Worm (Caenorhabditis elegans): ENCODE measurements around the gene C18B2.2.

ce11 chrX:3633654-3634053, 10.4 kb downstream of the C18B2.2 start, which contains the start of gene gst-11:
- TF ChIP-seq ama-1 (optimal IDR thresholded peaks at IDR 0.05) (no peak), hnd-1 (tag; optimal IDR thresholded peaks at IDR 0.05) (no peak), hmbx-1 (tag; optimal IDR thresholded peaks at IDR 0.05) (no peak), ceh-13 (GFP tag; optimal IDR thresholded peaks at IDR 0.05) (no peak), flt-1 (GFP tag; IDR thresholded peaks at IDR 0.05) (no peak), aly-1 (tag; optimal IDR thresholded peaks at IDR 0.05) (no peak), F13C5.2 (tag; optimal IDR thresholded peaks at IDR 0.05) (no peak), pes-1 (GFP tag; IDR thresholded peaks at IDR 0.05) (no peak), tbx-11 (GFP tag; IDR thresholded peaks at IDR 0.05) (no peak), sea-1 (GFP tag; conservative IDR thresholded peaks at IDR 0.05) (no peak), B0310.2 (tag; optimal IDR thresholded peaks at IDR 0.05) (no peak), scrt-1 (GFP tag; IDR thresholded peaks at IDR 0.05) (no peak)
